Fruit fly (Drosophila melanogaster): ENCODE results near the gene alpha-Est5.

The alpha-Est5 gene

DNA sequence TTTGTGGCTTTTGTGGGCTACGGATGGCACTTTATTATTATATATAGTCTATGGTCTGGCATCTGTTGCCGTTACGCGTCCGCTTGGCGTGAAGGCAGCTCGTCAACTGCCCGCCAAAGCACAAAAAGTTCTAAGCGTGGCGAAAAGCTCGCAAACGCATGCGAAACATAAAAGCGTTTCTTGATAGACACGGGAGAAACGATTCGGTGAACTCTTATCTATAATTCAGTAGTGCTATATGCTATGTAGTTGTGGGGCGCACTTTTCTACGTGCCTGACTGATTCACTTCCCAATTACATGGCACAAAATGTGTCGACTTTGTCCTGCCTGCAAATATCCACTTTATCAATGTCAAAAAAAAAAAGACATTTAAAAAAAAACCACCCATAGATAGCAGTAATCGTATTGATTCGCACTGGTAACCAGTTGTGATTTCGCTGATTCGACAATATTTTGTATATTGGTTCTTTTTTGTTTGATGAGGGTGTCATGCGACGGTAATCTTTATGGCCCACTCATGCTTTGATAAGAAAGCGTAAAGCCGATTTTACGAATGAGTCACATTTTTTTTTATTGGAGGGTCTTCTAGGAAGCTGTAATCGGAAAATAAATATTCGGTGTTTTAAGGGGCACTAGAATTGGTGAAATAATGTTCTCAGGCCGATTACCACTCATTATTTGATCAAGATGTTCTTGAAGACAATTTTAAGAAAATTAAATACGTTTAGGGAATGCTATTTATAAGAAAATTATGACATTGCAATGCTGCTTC lies 31.0 kb downstream of the alpha-Est5 start, which contains the start of gene alpha-Est9 (continued):
- TF ChIP-seq Bgb (GFP tag; IDR thresholded peaks at IDR 0.05; ENCODE audit: partially characterized antibody), result peak; percentile 48; the same call in 1 of the 2 replicates
- 0 out of 2 replicates have a peak, but pooled peaks have one; percentile 10 for TF ChIP-seq CG11247 (GFP tag; IDR thresholded peaks at IDR 0.05)
- TF ChIP-seq knrl (GFP tag; IDR thresholded peaks at IDR 0.05; ENCODE audit: partially characterized antibody), result no peak
- TF ChIP-seq E2f2 (GFP tag; IDR thresholded peaks at IDR 0.05), result no peak
- TF ChIP-seq so (GFP tag; IDR thresholded peaks at IDR 0.05), result 0 out of 3 replicates have a peak, but pooled peaks have one; percentile 16
- no peak for TF ChIP-seq tap (tag; optimal IDR thresholded peaks at IDR 0.05)
- TF ChIP-seq HLH54F (GFP tag; optimal IDR thresholded peaks at IDR 0.05), result no peak
- TF ChIP-seq CG34376 (GFP tag; optimal IDR thresholded peaks at IDR 0.05), result peak; percentile 93
- TF ChIP-seq CG11723 (GFP tag; optimal IDR thresholded peaks at IDR 0.05), result no peak
- no peak for TF ChIP-seq Ada2b (GFP tag; IDR thresholded peaks at IDR 0.05)
- TF ChIP-seq Hsf (GFP tag; optimal IDR thresholded peaks at IDR 0.05), result no peak
- TF ChIP-seq CG10321 (GFP tag; IDR thresholded peaks at IDR 0.05), result no peak
- no peak for TF ChIP-seq CG4328 (GFP tag; optimal IDR thresholded peaks at IDR 0.05)
- no peak for TF ChIP-seq CG7786 (GFP tag; optimal IDR thresholded peaks at IDR 0.05)
- TF ChIP-seq sob (GFP tag; IDR thresholded peaks at IDR 0.05), result peak; percentile 55; the same call in 1 of the 2 replicates
- no peak for TF ChIP-seq Neu2 (GFP tag; optimal IDR thresholded peaks at IDR 0.05; ENCODE audit: borderline replicate concordance)
- TF ChIP-seq CG32532 (GFP tag; IDR thresholded peaks at IDR 0.05), result peak; percentile 18; the same call in 1 of the 2 replicates
- TF ChIP-seq Rfx (GFP tag; IDR thresholded peaks at IDR 0.05), result peak; percentile 50; the same call in 1 of the 2 replicates
- no peak for TF ChIP-seq Abd-B (GFP tag; optimal IDR thresholded peaks at IDR 0.05)
- TF ChIP-seq ttk (GFP tag; IDR thresholded peaks at IDR 0.05), result no peak
- no peak for TF ChIP-seq CG1832 (GFP tag; optimal IDR thresholded peaks at IDR 0.05)
- TF ChIP-seq CG3065 (GFP tag; optimal IDR thresholded peaks at IDR 0.05), result no peak
- TF ChIP-seq emc (GFP tag; optimal IDR thresholded peaks at IDR 0.05), result no peak
- TF ChIP-seq Dbx (GFP tag; IDR thresholded peaks at IDR 0.05), result peak; percentile 65; the same call in 2 of the 3 replicates
- TF ChIP-seq CG10366 (GFP tag; IDR thresholded peaks at IDR 0.05), result no peak
- no peak for TF ChIP-seq Opbp (GFP tag; IDR thresholded peaks at IDR 0.05; ENCODE audit: partially characterized antibody)
- no peak for TF ChIP-seq inv (GFP tag; IDR thresholded peaks at IDR 0.05; ENCODE audit: partially characterized antibody)
- no peak for TF ChIP-seq nom (GFP tag; optimal IDR thresholded peaks at IDR 0.05)
- TF ChIP-seq row (GFP tag; IDR thresholded peaks at IDR 0.05), result 0 out of 3 replicates have a peak, but pooled peaks have one; percentile 5
- TF ChIP-seq Eip74EF (GFP tag; optimal IDR thresholded peaks at IDR 0.05), result no peak
- TF ChIP-seq CG4854 (GFP tag; optimal IDR thresholded peaks at IDR 0.05), result no peak
- no peak for TF ChIP-seq trh (GFP tag; optimal IDR thresholded peaks at IDR 0.05)
- TF ChIP-seq usp (GFP tag; optimal IDR thresholded peaks at IDR 0.05), result no peak
- TF ChIP-seq lov (optimal IDR thresholded peaks at IDR 0.05), result no peak
- TF ChIP-seq lov (GFP tag; IDR thresholded peaks at IDR 0.05), result no peak
- TF ChIP-seq amos (GFP tag; IDR thresholded peaks at IDR 0.05; ENCODE audit: partially characterized antibody), result no peak; the same call in 1 of the 2 replicates
- TF ChIP-seq eve (GFP tag; optimal IDR thresholded peaks at IDR 0.05), result peak in 1 of 2 experiments; percentile 14
- no peak for TF ChIP-seq tx (GFP tag; optimal IDR thresholded peaks at IDR 0.05)
- TF ChIP-seq scrt (GFP tag; optimal IDR thresholded peaks at IDR 0.05), result peak; percentile 49
- TF ChIP-seq Doc3 (GFP tag; IDR thresholded peaks at IDR 0.05; ENCODE audit: partially characterized antibody), result no peak
- no peak for TF ChIP-seq cad (GFP tag; optimal IDR thresholded peaks at IDR 0.05)
- TF ChIP-seq schlank (tag; optimal IDR thresholded peaks at IDR 0.05), result no peak
- TF ChIP-seq Fer1 (GFP tag; optimal IDR thresholded peaks at IDR 0.05), result peak; percentile 45
- no peak for TF ChIP-seq CG8924 (tag; optimal IDR thresholded peaks at IDR 0.05)
- peak; percentile 18 for TF ChIP-seq caup (GFP tag; optimal IDR thresholded peaks at IDR 0.05; ENCODE audit: severe bottlenecking)
- TF ChIP-seq sens-2 (GFP tag; IDR thresholded peaks at IDR 0.05), result no peak
- no peak for TF ChIP-seq Lhr (GFP tag; optimal IDR thresholded peaks at IDR 0.05)
- no peak for TF ChIP-seq Awh (GFP tag; IDR thresholded peaks at IDR 0.05)
- TF ChIP-seq CG8281 (tag; optimal IDR thresholded peaks at IDR 0.05), result no peak
